ENCODE assay signal across 2 worm cellular contexts in the genomic region with DNA sequence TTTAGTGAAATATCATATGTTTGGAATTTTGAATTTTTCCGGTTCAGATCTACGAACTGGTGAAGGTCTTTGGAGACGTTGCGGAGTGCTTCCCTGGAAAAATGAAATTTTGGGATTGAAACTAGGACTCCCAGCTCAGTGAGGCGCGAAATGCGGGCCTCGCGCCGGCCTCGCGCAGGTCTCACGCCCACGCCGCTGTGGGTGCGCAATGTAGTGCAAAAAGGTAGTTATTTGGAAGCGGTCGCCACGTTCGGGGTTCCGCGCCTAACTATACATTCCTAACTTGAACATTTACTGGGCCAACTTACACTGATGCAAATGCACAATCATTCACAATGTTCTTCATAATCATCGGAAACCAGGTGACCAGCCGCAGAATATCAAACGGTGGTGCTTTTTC.
TF ChIP-seq lines count a peak whose summit lies in the region.

No protein-coding gene starts in this region.

TF ChIP-seq in whole organism, L4 larva, 104 proteins besides CTCF, POLR2A, EP300 and RAD21:
- TF ChIP-seq set-16 (GFP tag; IDR thresholded peaks at IDR 0.05; lab: Robert Waterston, UW), result peak; percentile 65
- 0 out of 2 replicates have a peak, but pooled peaks have one; percentile 25 for TF ChIP-seq ceh-44 (GFP tag; IDR thresholded peaks at IDR 0.05; lab: Robert Waterston, UW)
- no peak for TF ChIP-seq skn-1 (tag; optimal IDR thresholded peaks at IDR 0.05; lab: Kevin White, UChicago)
- TF ChIP-seq T26A8.4 (GFP tag; IDR thresholded peaks at IDR 0.05; lab: Robert Waterston, UW), result no peak
- no peak for TF ChIP-seq D1046.2 (GFP tag; IDR thresholded peaks at IDR 0.05; lab: Robert Waterston, UW)
- no peak for TF ChIP-seq lin-38 (GFP tag; IDR thresholded peaks at IDR 0.05; lab: Robert Waterston, UW)
- TF ChIP-seq snpc-4 (tag; optimal IDR thresholded peaks at IDR 0.05; lab: Kevin White, UChicago), result no peak
TF ChIP-seq in whole organism, L4 larva: peak in this region for 2.

TF ChIP-seq in whole organism, young adult, 124 proteins besides CTCF, POLR2A, EP300 and RAD21:
- TF ChIP-seq repo-1 (tag; optimal IDR thresholded peaks at IDR 0.05; lab: Kevin White, UChicago), result no peak
- TF ChIP-seq lsy-27 (tag; optimal IDR thresholded peaks at IDR 0.05; lab: Kevin White, UChicago; ENCODE audit: borderline replicate concordance, insufficient read depth), result no peak
- 0 out of 2 replicates have a peak, but pooled peaks have one; percentile 17 for TF ChIP-seq ceh-58 (GFP tag; IDR thresholded peaks at IDR 0.05; lab: Robert Waterston, UW)
- no peak for TF ChIP-seq unc-62 (GFP tag; optimal IDR thresholded peaks at IDR 0.05; lab: Kevin White, UChicago)
- no peak for TF ChIP-seq ztf-18 (tag; optimal IDR thresholded peaks at IDR 0.05; lab: Kevin White, UChicago)
- peak; percentile 74 for TF ChIP-seq zfh-2 (GFP tag; conservative IDR thresholded peaks at IDR 0.05; lab: Robert Waterston, UW)
- 0 out of 2 replicates have a peak, but pooled peaks have one; percentile 52 for TF ChIP-seq nhr-120 (GFP tag; IDR thresholded peaks at IDR 0.05; lab: Robert Waterston, UW)
- TF ChIP-seq chd-7 (tag; optimal IDR thresholded peaks at IDR 0.05; lab: Kevin White, UChicago), result no peak
TF ChIP-seq in whole organism, young adult: peak in this region for 3.
